Worm (Caenorhabditis elegans): ENCODE measurements around the gene nfyb-1.

nfyb-1 gene

ce11 chrII:508603-509002 lies 41.4 kb upstream of the nfyb-1 start:
- TF ChIP-seq hmg-1.2 (GFP tag; IDR thresholded peaks at IDR 0.05): no peak

- TF ChIP-seq cebp-2 (GFP tag; IDR thresholded peaks at IDR 0.05) (no peak), hmg-1.2 (GFP tag; IDR thresholded peaks at IDR 0.05) (peak; percentile 90), hmg-20 (GFP tag; IDR thresholded peaks at IDR 0.05) (no peak), mcd-1 (GFP tag; IDR thresholded peaks at IDR 0.05) (peak; percentile 76), ZK185.1 (tag; optimal IDR thresholded peaks at IDR 0.05; ENCODE audit: poor library complexity, severe bottlenecking) (no peak), ztf-18 (tag; optimal IDR thresholded peaks at IDR 0.05) (peak; percentile 34), efl-1 (GFP tag; optimal IDR thresholded peaks at IDR 0.05) (peak; percentile 56), tlf-1 (GFP tag; optimal IDR thresholded peaks at IDR 0.05) (no peak), F39B2.1 (GFP tag; IDR thresholded peaks at IDR 0.05) (no peak), snpc-4 (GFP tag; optimal IDR thresholded peaks at IDR 0.05) (no peak), snpc-4 (tag; optimal IDR thresholded peaks at IDR 0.05) (no peak)
Observed at ce11 chrII:506069-506468, 38.9 kb upstream of the nfyb-1 start.

- no peak for TF ChIP-seq hrde-1 (tag; optimal IDR thresholded peaks at IDR 0.05; ENCODE audit: borderline replicate concordance)
- no peak for TF ChIP-seq lin-40 (tag; optimal IDR thresholded peaks at IDR 0.05)
- TF ChIP-seq T07F8.4 (tag; optimal IDR thresholded peaks at IDR 0.05): no peak
- no peak for TF ChIP-seq C06A6.2 (GFP tag; conservative IDR thresholded peaks at IDR 0.05)
- TF ChIP-seq C17E4.6 (GFP tag; IDR thresholded peaks at IDR 0.05): no peak
- TF ChIP-seq unc-130 (GFP tag; optimal IDR thresholded peaks at IDR 0.05): no peak
- no peak for TF ChIP-seq rpc-1 (optimal IDR thresholded peaks at IDR 0.05)
- TF ChIP-seq rpc-1 (tag; optimal IDR thresholded peaks at IDR 0.05): no peak
- TF ChIP-seq ekl-4 (GFP tag; IDR thresholded peaks at IDR 0.05): no peak
- TF ChIP-seq F10E7.11 (tag; optimal IDR thresholded peaks at IDR 0.05): no peak
Observed at ce11 chrII:502638-503037, 35.5 kb upstream of the nfyb-1 start.

ce11 chrII:495124-495523 lies 28.0 kb upstream of the nfyb-1 start, which contains the start of gene sms-5:
Gene sms-5 (plus strand): TSS chrII:495424.
- TF ChIP-seq hmg-20 (GFP tag; IDR thresholded peaks at IDR 0.05) (no peak), ets-4 (GFP tag; optimal IDR thresholded peaks at IDR 0.05) (no peak), Y67H2A.10 (GFP tag; conservative IDR thresholded peaks at IDR 0.05) (no peak), lin-26 (GFP tag; IDR thresholded peaks at IDR 0.05) (no peak), Y79H2A.3 (GFP tag; conservative IDR thresholded peaks at IDR 0.05) (no peak), F39B2.1 (GFP tag; IDR thresholded peaks at IDR 0.05) (no peak), Y53G8AR.9 (GFP tag; conservative IDR thresholded peaks at IDR 0.05) (no peak), T26A5.8 (tag; optimal IDR thresholded peaks at IDR 0.05) (no peak), snpc-3.4 (tag; optimal IDR thresholded peaks at IDR 0.05) (no peak)

ce11 chrII:484328-484916 lies 17.3 kb upstream of the nfyb-1 start, which contains the start of the genes gldi-1 and prp-21:
Gene gldi-1 (minus strand): TSS chrII:484378.
Gene prp-21 (plus strand): TSS chrII:484866.
- TF ChIP-seq akir-1 (GFP tag; optimal IDR thresholded peaks at IDR 0.05) (no peak), tbp1 (GFP tag; optimal IDR thresholded peaks at IDR 0.05) (no peak), hmg-1.2 (GFP tag; IDR thresholded peaks at IDR 0.05) (peak; percentile 8; the same call in 1 of the 2 replicates), efl-1 (GFP tag; optimal IDR thresholded peaks at IDR 0.05) (peak; percentile 9), aptf-3 (GFP tag; IDR thresholded peaks at IDR 0.05) (no peak)

Data from whole organism, young adult.